Worm (Caenorhabditis elegans) whole organism, midembryonic: ENCODE data around the gene mbr-1.

ENCODE experiments used
- cog-1 ChIP-seq: sonication (generic microtip); optimal IDR thresholded peaks from 2 replicates; lab custom pipeline; 2016; ENCODE audit warnings: missing genetic modification characterization, missing compliant biosample characterization
- klf-2 ChIP-seq: fragments of 200-800 bp; sonication (Bioruptor generic); conservative IDR thresholded peaks from 2 replicates; pipeline ENCODE4 v1.3.6; 2022; ENCODE audit warnings: missing genetic modification reagents, missing genetic modification characterization, missing compliant biosample characterization
- ref-1 ChIP-seq: fragments of 200-800 bp; sonication (Bioruptor generic); conservative IDR thresholded peaks from 2 replicates; pipeline ENCODE4 v1.3.6; 2022; ENCODE audit warnings: missing genetic modification reagents, missing genetic modification characterization, missing compliant biosample characterization
- tab-1 ChIP-seq: fragments of 200-800 bp; sonication (Bioruptor generic); IDR thresholded peaks from 2 replicates; pipeline ENCODE4 v1.3.6; 2022; ENCODE audit warnings: missing genetic modification characterization, missing compliant biosample characterization

DNA sequence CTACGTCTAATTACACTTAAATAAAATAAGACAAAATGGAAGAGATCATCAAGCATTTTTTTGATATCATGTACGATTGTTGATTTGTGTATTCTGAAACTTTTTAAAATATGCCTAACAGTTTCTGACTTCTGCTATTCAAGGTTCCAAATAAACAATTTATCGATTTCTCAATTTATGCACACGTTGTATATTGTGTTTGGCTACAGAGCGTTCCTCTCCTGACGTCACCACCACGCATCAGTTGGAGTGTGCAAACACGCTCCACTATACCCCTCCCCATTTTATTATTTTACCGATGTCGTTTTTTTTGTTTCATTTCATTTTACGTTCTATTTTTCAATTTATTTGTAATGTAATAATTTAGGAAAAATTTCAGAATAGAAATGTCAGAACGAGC lies 26.9 kb downstream of the mbr-1 start, which contains the start of gene plpp-1.3:
- TF ChIP-seq klf-2 (GFP tag; lab: Robert Waterston, UW) = no peak
- no peak for TF ChIP-seq tab-1 (GFP tag; lab: Robert Waterston, UW)
- no peak for TF ChIP-seq ref-1
- TF ChIP-seq cog-1 (tag; lab: Kevin White, UChicago) = peak; percentile 3
